Fruit fly (Drosophila melanogaster) whole organism, wandering third instar larva: ENCODE measurements around the gene CG18265.

Experiments used
- Dfd ChIP-seq: fragments of >200 bp; optimal IDR thresholded peaks from 2 replicates; lab custom pipeline; 2017; ENCODE audit warnings: missing biosample characterization, missing genetic modification characterization
- Sp1 ChIP-seq: fragments of 200-800 bp; sonication (Bioruptor generic); optimal IDR thresholded peaks from 3 replicates; lab custom pipeline; 2019; ENCODE audit warnings: missing biosample characterization, mild to moderate bottlenecking, missing genetic modification characterization, moderate library complexity

- TF ChIP-seq Dfd (no peak), Sp1 (GFP tag; lab: Kevin White, UChicago) (no peak)
Observed at dm6 chr3L:17498952-17499710, 59.9 kb downstream of the CG18265 start.
